Fruit fly (Drosophila melanogaster) whole organism, embryonic: ENCODE data around the gene CycC.

ENCODE experiments used
- ATbp ChIP-seq: fragments of 200-800 bp; sonication (Bioruptor generic); optimal IDR thresholded peaks from 2 replicates; lab custom pipeline; 2017; ENCODE audit warnings: missing biosample characterization, mild to moderate bottlenecking, missing genetic modification characterization, missing genetic modification reagents
- Ada2b ChIP-seq: fragments of 200-800 bp; sonication (Bioruptor generic); IDR thresholded peaks from 2 replicates; pipeline ENCODE4 v1.3.6; 2022; ENCODE audit warnings: missing biosample characterization, missing genetic modification characterization
- Bdp1 ChIP-seq: fragments of 200-800 bp; sonication (Bioruptor generic); optimal IDR thresholded peaks from 3 replicates; lab custom pipeline; 2016; ENCODE audit warnings: missing biosample characterization, missing genetic modification characterization
- Bteb2 ChIP-seq: fragments of 200-800 bp; sonication (Bioruptor generic); optimal IDR thresholded peaks from 2 replicates; lab custom pipeline; 2016; ENCODE audit warnings: missing biosample characterization, missing genetic modification characterization
- CG10543 ChIP-seq: fragments of 200-800 bp; sonication (Bioruptor generic); optimal IDR thresholded peaks from 3 replicates; lab custom pipeline; 2017; ENCODE audit warnings: missing biosample characterization, mild to moderate bottlenecking, missing genetic modification characterization, moderate library complexity
- CG11456 ChIP-seq: fragments of 200-800 bp; sonication (Bioruptor generic); IDR thresholded peaks from 3 replicates; pipeline ENCODE4 v1.3.6; 2022; ENCODE audit warnings: missing biosample characterization, missing genetic modification characterization
- CG12071 ChIP-seq: fragments of 200-800 bp; sonication (Bioruptor generic); optimal IDR thresholded peaks from 3 replicates; lab custom pipeline; 2018; ENCODE audit warnings: missing biosample characterization, mild to moderate bottlenecking, missing genetic modification characterization
- CG1233 ChIP-seq: fragments of 200-800 bp; sonication (Bioruptor generic); optimal IDR thresholded peaks from 4 replicates; lab custom pipeline; 2018; ENCODE audit warnings: missing biosample characterization, mild to moderate bottlenecking, missing genetic modification characterization
- CG14441 ChIP-seq: fragments of 200-800 bp; sonication (Bioruptor generic); IDR thresholded peaks from 2 replicates; pipeline ENCODE4 v1.3.6; 2022; ENCODE audit warnings: missing biosample characterization, missing genetic modification characterization
- CG15073 ChIP-seq: fragments of 200-800 bp; sonication (Bioruptor generic); optimal IDR thresholded peaks from 2 replicates; lab custom pipeline; 2016; ENCODE audit warnings: missing biosample characterization, missing genetic modification characterization
- CG16863 ChIP-seq: fragments of 200-800 bp; sonication (Bioruptor generic); optimal IDR thresholded peaks from 3 replicates; lab custom pipeline; 2016; ENCODE audit warnings: missing biosample characterization, missing genetic modification characterization
- CG18764 ChIP-seq: fragments of 200-800 bp; sonication (Bioruptor generic); optimal IDR thresholded peaks from 3 replicates; lab custom pipeline; 2016; ENCODE audit warnings: missing biosample characterization, missing genetic modification characterization
- CG31388 ChIP-seq: fragments of 200-800 bp; sonication (Bioruptor generic); optimal IDR thresholded peaks from 2 replicates; lab custom pipeline; 2016; ENCODE audit warnings: missing biosample characterization, missing genetic modification characterization
- CG33213 ChIP-seq: fragments of 200-800 bp; sonication (Bioruptor generic); optimal IDR thresholded peaks from 3 replicates; lab custom pipeline; 2016; ENCODE audit warnings: missing biosample characterization, missing genetic modification characterization
- CG4820 ChIP-seq: fragments of 200-800 bp; sonication (Bioruptor generic); optimal IDR thresholded peaks from 3 replicates; lab custom pipeline; 2016; ENCODE audit warnings: missing biosample characterization, missing genetic modification characterization
- CG6683 ChIP-seq: fragments of 200-800 bp; sonication (Bioruptor generic); optimal IDR thresholded peaks from 2 replicates; lab custom pipeline; 2017; ENCODE audit warnings: missing biosample characterization, mild to moderate bottlenecking, missing genetic modification characterization, missing genetic modification reagents
- CG6765 ChIP-seq: fragments of 200-800 bp; sonication (Bioruptor generic); optimal IDR thresholded peaks from 3 replicates; lab custom pipeline; 2017; ENCODE audit warnings: missing biosample characterization, mild to moderate bottlenecking, missing genetic modification characterization
- CG7556 ChIP-seq: fragments of 200-800 bp; sonication (Bioruptor generic); optimal IDR thresholded peaks from 2 replicates; lab custom pipeline; 2017; ENCODE audit warnings: missing biosample characterization, mild to moderate bottlenecking, missing genetic modification characterization
- CG8290 ChIP-seq, 3 experiments: fragments of 200-800 bp; sonication (Bioruptor generic); optimal IDR thresholded peaks; 2 replicates each; lab custom pipeline; 2016 to 2019; ENCODE audit warnings: missing biosample characterization in 3 of 3, missing genetic modification characterization in 3 of 3, mild to moderate bottlenecking in 2 of 3, moderate library complexity in 1 of 3
- CG8388 ChIP-seq: fragments of 200-800 bp; sonication (Bioruptor generic); optimal IDR thresholded peaks from 2 replicates; lab custom pipeline; 2019; ENCODE audit warnings: missing biosample characterization, mild to moderate bottlenecking, missing genetic modification characterization, moderate library complexity
- CG8765 ChIP-seq: fragments of 200-800 bp; sonication (Bioruptor generic); IDR thresholded peaks from 2 replicates; pipeline ENCODE4 v1.3.6; 2022; ENCODE audit warnings: missing biosample characterization, missing genetic modification characterization
- CG9932 ChIP-seq: fragments of 200-800 bp; sonication (Bioruptor generic); IDR thresholded peaks from 2 replicates; pipeline ENCODE4 v1.3.6; 2022; ENCODE audit warnings: missing biosample characterization, missing genetic modification characterization
- D ChIP-seq, 2 experiments: fragments of 200-800 bp in 1 of 2; fragments of >200 bp in 1 of 2; sonication (Bioruptor generic) in 1 of 2; optimal IDR thresholded peaks; 2 replicates in 1 of 2; 3 replicates in 1 of 2; lab custom pipeline; 2017; ENCODE audit warnings: mild to moderate bottlenecking in 1 of 2, missing biosample characterization in 1 of 2, missing genetic modification characterization in 1 of 2, missing genetic modification reagents in 1 of 2
- D19A ChIP-seq: fragments of 200-800 bp; optimal IDR thresholded peaks from 3 replicates; lab custom pipeline; 2019; ENCODE audit warnings: missing biosample characterization, mild to moderate bottlenecking, missing genetic modification characterization, moderate library complexity
- Dip2 ChIP-seq: fragments of 200-800 bp; sonication (Bioruptor generic); IDR thresholded peaks from 2 replicates; pipeline ENCODE4 v1.3.6; 2022; ENCODE audit warnings: missing biosample characterization, missing genetic modification characterization
- Fer1 ChIP-seq: fragments of 200-800 bp; sonication (Bioruptor generic); optimal IDR thresholded peaks from 2 replicates; lab custom pipeline; 2017; ENCODE audit warnings: missing biosample characterization, mild to moderate bottlenecking, missing genetic modification characterization
- H15 ChIP-seq: fragments of 200-800 bp; sonication (Bioruptor generic); IDR thresholded peaks from 3 replicates; pipeline ENCODE4 v1.3.6; 2022; ENCODE audit warnings: missing biosample characterization, missing genetic modification characterization
- HLH3B ChIP-seq: fragments of 200-800 bp; sonication (Bioruptor generic); IDR thresholded peaks from 2 replicates; pipeline ENCODE4 v1.3.6; 2022; ENCODE audit warnings: missing biosample characterization, missing genetic modification characterization
- Hr3 ChIP-seq: fragments of 200-800 bp; sonication (Bioruptor generic); optimal IDR thresholded peaks from 3 replicates; lab custom pipeline; 2016; ENCODE audit warnings: missing biosample characterization, missing genetic modification characterization
- Jarid2 ChIP-seq: fragments of 200-800 bp; sonication (Bioruptor generic); optimal IDR thresholded peaks from 3 replicates; lab custom pipeline; 2017; ENCODE audit warnings: mild to moderate bottlenecking, missing biosample characterization, missing genetic modification reagents, missing genetic modification characterization
- Lhr ChIP-seq: fragments of 200-800 bp; sonication (Bioruptor generic); optimal IDR thresholded peaks from 3 replicates; lab custom pipeline; 2017; ENCODE audit warnings: mild to moderate bottlenecking, missing biosample characterization, missing genetic modification reagents, missing genetic modification characterization
- MBD-R2 ChIP-seq: fragments of 200-800 bp; sonication (Bioruptor generic); IDR thresholded peaks from 2 replicates; pipeline ENCODE4 v1.3.6; 2022; ENCODE audit warnings: missing biosample characterization, missing genetic modification characterization
- Nf-YC ChIP-seq: fragments of 200-800 bp; optimal IDR thresholded peaks from 3 replicates; lab custom pipeline; 2019; ENCODE audit warnings: missing biosample characterization, mild to moderate bottlenecking, missing genetic modification characterization, moderate library complexity
- Sry-δ ChIP-seq: fragments of 200-800 bp; sonication (Bioruptor generic); optimal IDR thresholded peaks from 2 replicates; lab custom pipeline; 2016; ENCODE audit warnings: missing biosample characterization, missing genetic modification characterization
- Vsx1 ChIP-seq: fragments of 200-800 bp; sonication (Bioruptor generic); optimal IDR thresholded peaks from 2 replicates; lab custom pipeline; 2017; ENCODE audit warnings: missing biosample characterization, mild to moderate bottlenecking, missing genetic modification characterization, missing genetic modification reagents
- ato ChIP-seq: fragments of 200-800 bp; sonication (Bioruptor generic); IDR thresholded peaks from 2 replicates; pipeline ENCODE4 v1.3.6; 2022; ENCODE audit warnings: missing biosample characterization, missing genetic modification characterization; ENCODE audit not compliant: partially characterized antibody
- bcd ChIP-seq: fragments of 200-800 bp; sonication (Bioruptor generic); optimal IDR thresholded peaks from 2 replicates; lab custom pipeline; 2017; ENCODE audit warnings: missing biosample characterization, mild to moderate bottlenecking, missing genetic modification characterization
- corto ChIP-seq: fragments of 200-800 bp; sonication (Bioruptor generic); optimal IDR thresholded peaks from 2 replicates; lab custom pipeline; 2016; ENCODE audit warnings: missing biosample characterization, mild to moderate bottlenecking, missing genetic modification characterization, moderate library complexity
- eve ChIP-seq, 2 experiments: fragments of >200 bp; optimal IDR thresholded peaks; 2 replicates each; lab custom pipeline; 2017; ENCODE audit warnings: missing biosample characterization in 2 of 2, missing genetic modification characterization in 2 of 2
- fd64A ChIP-seq: fragments of 200-800 bp; sonication (Bioruptor generic); optimal IDR thresholded peaks from 3 replicates; lab custom pipeline; 2018; ENCODE audit warnings: missing biosample characterization, mild to moderate bottlenecking, missing genetic modification characterization
- oc ChIP-seq: fragments of 200-800 bp; sonication (Bioruptor generic); optimal IDR thresholded peaks from 2 replicates; lab custom pipeline; 2018; ENCODE audit warnings: missing biosample characterization, mild to moderate bottlenecking, missing genetic modification characterization, moderate library complexity
- org-1 ChIP-seq: fragments of 200-800 bp; sonication (Bioruptor generic); optimal IDR thresholded peaks from 2 replicates; lab custom pipeline; 2017; ENCODE audit warnings: missing biosample characterization, missing genetic modification characterization
- pfk ChIP-seq: fragments of 200-800 bp; sonication (Bioruptor generic); optimal IDR thresholded peaks from 2 replicates; lab custom pipeline; 2018; ENCODE audit warnings: missing biosample characterization, mild to moderate bottlenecking, missing genetic modification characterization, moderate library complexity
- phol ChIP-seq: fragments of 200-800 bp; sonication (Bioruptor generic); optimal IDR thresholded peaks from 3 replicates; lab custom pipeline; 2018; ENCODE audit warnings: missing biosample characterization, mild to moderate bottlenecking, missing genetic modification characterization, moderate library complexity
- pros ChIP-seq: fragments of 200-800 bp; sonication (Bioruptor generic); optimal IDR thresholded peaks from 3 replicates; lab custom pipeline; 2019; ENCODE audit warnings: missing biosample characterization, mild to moderate bottlenecking, missing genetic modification characterization, moderate library complexity
- psq ChIP-seq: fragments of 200-800 bp; sonication (Bioruptor generic); optimal IDR thresholded peaks from 2 replicates; lab custom pipeline; 2017; ENCODE audit warnings: missing biosample characterization, missing genetic modification characterization
- slou ChIP-seq: fragments of 200-800 bp; sonication (Bioruptor generic); optimal IDR thresholded peaks from 3 replicates; lab custom pipeline; 2016; ENCODE audit warnings: missing biosample characterization, missing genetic modification characterization
- twi ChIP-seq: fragments of 200-800 bp; optimal IDR thresholded peaks from 2 replicates; lab custom pipeline; 2019; ENCODE audit warnings: missing biosample characterization, mild to moderate bottlenecking, missing genetic modification characterization, moderate library complexity
- unpg ChIP-seq: fragments of 200-800 bp; sonication (Bioruptor generic); optimal IDR thresholded peaks from 3 replicates; lab custom pipeline; 2018; ENCODE audit warnings: missing biosample characterization, mild to moderate bottlenecking, missing genetic modification characterization, moderate library complexity
- zf30C ChIP-seq: fragments of 200-800 bp; sonication (Bioruptor generic); optimal IDR thresholded peaks from 3 replicates; lab custom pipeline; 2018; ENCODE audit warnings: missing biosample characterization, mild to moderate bottlenecking, missing genetic modification characterization

The CycC gene

dm6 chr3R:14853767-14854191, 36.2 kb downstream of the CycC start (continued):
- TF ChIP-seq H15 (GFP tag; lab: Robert Waterston, UW) (no peak), slou (no peak), Lhr (GFP tag; lab: Kevin White, UChicago) (no peak), Bdp1 (GFP tag; lab: Kevin White, UChicago) (no peak), HLH3B (GFP tag; lab: Robert Waterston, UW) (no peak; the same call in 1 of the 2 replicates), ato (GFP tag; lab: Robert Waterston, UW) (no peak), CG10543 (GFP tag; lab: Kevin White, UChicago) (peak; percentile 79), CG33213 (GFP tag; lab: Kevin White, UChicago) (peak; percentile 12), org-1 (GFP tag; lab: Kevin White, UChicago) (peak; percentile 9), Ada2b (GFP tag; lab: Robert Waterston, UW) (no peak), D (optimal IDR thresholded peaks at IDR 0.05; lab: Kevin White, UChicago) (peak; percentile 54), D (GFP tag; optimal IDR thresholded peaks at IDR 0.05; lab: Kevin White, UChicago) (no peak), CG6765 (GFP tag; lab: Kevin White, UChicago) (peak; percentile 81), CG15073 (GFP tag; lab: Kevin White, UChicago) (no peak), fd64A (peak; percentile 44), CG9932 (GFP tag; lab: Robert Waterston, UW) (peak; percentile 54), CG8290 (GFP tag; optimal IDR thresholded peaks at IDR 0.05; lab: Kevin White, UChicago) (no peak), CG8290 (tag; optimal IDR thresholded peaks at IDR 0.05; lab: Kevin White, UChicago) (peak in 1 of 2 experiments; percentile 64), eve (GFP tag; optimal IDR thresholded peaks at IDR 0.05; lab: Kevin White, UChicago) (no peak), Dip2 (GFP tag; lab: Robert Waterston, UW) (no peak), CG4820 (GFP tag; lab: Kevin White, UChicago) (no peak), CG16863 (no peak), pfk (GFP tag; lab: Kevin White, UChicago) (peak; percentile 85), CG31388 (GFP tag; lab: Kevin White, UChicago) (no peak), Sry-δ (GFP tag; lab: Kevin White, UChicago) (no peak), zf30C (GFP tag; lab: Kevin White, UChicago) (no peak), Nf-YC (tag; lab: Kevin White, UChicago) (no peak), CG8388 (no peak), psq (GFP tag; lab: Kevin White, UChicago) (no peak), Hr3 (no peak), CG8765 (GFP tag; lab: Robert Waterston, UW) (no peak), D19A (no peak), pros (GFP tag; lab: Kevin White, UChicago) (peak; percentile 51), oc (tag; lab: Kevin White, UChicago) (peak; percentile 63), MBD-R2 (GFP tag; lab: Robert Waterston, UW) (0 out of 2 replicates have a peak, but pooled peaks have one; percentile 38), phol (tag; lab: Kevin White, UChicago) (no peak), corto (GFP tag; lab: Kevin White, UChicago) (no peak), CG14441 (no peak), CG1233 (GFP tag; lab: Kevin White, UChicago) (peak; percentile 16), bcd (GFP tag; lab: Kevin White, UChicago) (peak; percentile 36), CG18764 (GFP tag; lab: Kevin White, UChicago) (no peak), CG7556 (peak; percentile 11), CG12071 (GFP tag; lab: Kevin White, UChicago) (peak; percentile 65), unpg (GFP tag; lab: Kevin White, UChicago) (peak; percentile 36), Fer1 (peak; percentile 88), twi (tag; lab: Kevin White, UChicago) (no peak), Bteb2 (no peak), Vsx1 (peak; percentile 72), ATbp (peak; percentile 8), CG6683 (GFP tag; lab: Kevin White, UChicago) (peak; percentile 62), CG11456 (GFP tag; lab: Robert Waterston, UW) (0 out of 3 replicates have a peak, but pooled peaks have one; percentile 41), Jarid2 (GFP tag; lab: Kevin White, UChicago) (peak; percentile 96)
